Fruit fly (Drosophila melanogaster): ENCODE measurements around the gene CG8281.

The CG8281 gene

dm6 chr3L:7953728-7954127 is 41.5 kb downstream of the CG8281 start:
- TF ChIP-seq CG8478 (optimal IDR thresholded peaks at IDR 0.05) = no peak
- TF ChIP-seq CTCF (optimal IDR thresholded peaks at IDR 0.05) = no peak

- no peak for TF ChIP-seq CTCF (optimal IDR thresholded peaks at IDR 0.05)
- no peak for TF ChIP-seq CG8478 (optimal IDR thresholded peaks at IDR 0.05)
These were observed 42.7 kb downstream of the CG8281 start for dm6 chr3L:7954967-7955366.

DNA sequence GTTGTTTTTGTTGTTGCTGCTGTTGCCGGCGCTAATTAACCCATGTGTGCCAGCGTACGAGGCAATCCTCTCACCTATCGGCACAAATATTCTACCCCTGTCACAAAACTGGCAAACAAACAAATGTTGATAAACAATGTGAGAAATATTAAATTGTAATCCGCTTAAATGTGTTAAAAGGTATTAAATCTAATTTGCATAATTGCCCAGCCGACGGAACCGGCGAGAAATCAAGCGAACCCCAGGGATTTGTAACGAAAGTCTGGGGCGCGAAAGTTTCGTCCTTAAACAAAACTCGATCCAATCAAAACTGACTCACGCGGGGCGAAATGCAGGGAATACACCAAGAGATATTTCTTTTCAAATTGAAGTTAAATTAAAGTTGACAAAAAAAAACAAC is 44.5 kb downstream of the CG8281 start:
- TF ChIP-seq CG8478 (optimal IDR thresholded peaks at IDR 0.05) = no peak

DNA sequence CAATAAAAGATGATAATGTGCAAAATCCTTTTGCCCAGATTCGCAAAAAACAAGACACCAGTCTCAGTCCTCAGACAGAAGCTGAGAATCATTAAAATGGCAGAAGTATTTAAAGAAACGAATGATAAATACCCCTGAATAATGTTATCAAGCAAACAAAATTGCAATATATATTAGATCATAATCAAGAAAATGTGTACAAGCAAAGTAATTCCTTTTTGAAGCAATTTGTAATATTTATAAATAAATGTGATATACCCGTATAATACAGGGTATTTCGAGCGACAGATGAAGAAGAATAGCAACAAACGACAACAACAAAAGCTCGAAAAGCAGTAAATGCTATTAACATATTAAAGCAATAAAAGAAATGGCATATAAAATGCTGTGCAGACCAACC is 45.8 kb downstream of the CG8281 start:
- TF ChIP-seq CTCF (optimal IDR thresholded peaks at IDR 0.05) = no peak
- TF ChIP-seq CG8478 (optimal IDR thresholded peaks at IDR 0.05) = no peak

dm6 chr3L:7958590-7959180 is 46.4 kb downstream of the CG8281 start:
- TF ChIP-seq CG8478 (optimal IDR thresholded peaks at IDR 0.05) (no peak), CTCF (optimal IDR thresholded peaks at IDR 0.05) (no peak)

dm6 chr3L:7960707-7961695 is 48.7 kb downstream of the CG8281 start:
- TF ChIP-seq CTCF (optimal IDR thresholded peaks at IDR 0.05) = no peak
- TF ChIP-seq CG8478 (optimal IDR thresholded peaks at IDR 0.05) = no peak

DNA sequence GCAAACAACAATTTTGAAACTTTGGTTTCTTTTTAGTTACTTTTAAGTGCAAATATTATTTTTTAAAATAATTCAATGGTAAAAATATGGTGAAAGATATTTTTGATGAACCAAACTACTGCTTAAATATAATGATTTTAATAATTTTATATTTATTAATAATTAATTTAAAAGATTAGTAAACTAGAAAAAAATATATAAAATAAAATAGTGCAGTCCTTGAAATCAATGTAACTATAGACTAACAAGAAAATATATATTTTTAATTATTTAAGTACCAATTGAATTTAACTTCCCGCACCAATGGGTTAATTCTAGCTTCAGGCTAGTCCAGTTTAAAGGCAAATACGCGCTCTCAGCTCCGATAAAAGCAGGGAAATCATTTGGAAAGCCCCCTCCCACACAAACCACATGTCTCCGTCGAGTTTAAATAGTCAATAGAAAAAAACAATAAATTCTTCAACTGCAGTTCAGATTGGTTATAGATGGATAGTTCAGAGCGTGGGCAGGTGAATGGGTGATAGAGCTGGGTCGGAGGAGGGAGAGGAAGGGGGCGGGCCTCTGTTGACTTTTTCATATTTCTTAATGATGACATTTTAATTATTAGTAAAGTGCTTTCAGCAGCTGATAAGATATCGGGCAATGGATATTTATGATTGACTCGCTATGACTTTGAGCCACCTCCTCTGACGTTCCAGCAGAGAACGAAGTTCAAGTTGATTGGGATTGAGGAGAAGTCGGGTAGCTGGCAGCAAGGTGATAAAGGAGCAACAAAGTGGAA is 49.9 kb downstream of the CG8281 start:
- TF ChIP-seq CG8478 (optimal IDR thresholded peaks at IDR 0.05) (no peak), CTCF (optimal IDR thresholded peaks at IDR 0.05) (no peak)

DNA sequence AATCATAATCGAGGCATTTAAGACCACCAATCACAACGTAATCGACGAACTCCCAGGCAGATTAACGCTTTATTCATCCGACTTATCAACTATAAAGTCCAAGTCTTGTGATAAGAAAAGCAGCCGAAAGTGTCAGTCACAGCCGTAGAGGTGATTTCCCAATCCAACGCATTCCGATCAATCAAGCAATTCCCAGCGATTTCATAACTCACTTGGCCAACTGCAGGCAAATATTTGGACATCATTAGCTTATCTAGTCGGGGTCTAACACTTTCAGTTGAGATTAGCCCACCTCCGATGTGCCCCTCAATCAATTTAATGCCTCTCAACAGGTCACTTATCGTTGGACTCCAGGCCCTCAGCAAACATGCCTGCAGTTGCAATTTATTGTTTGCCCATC is 50.8 kb downstream of the CG8281 start:
- no peak for TF ChIP-seq CTCF (optimal IDR thresholded peaks at IDR 0.05)
- TF ChIP-seq CG8478 (optimal IDR thresholded peaks at IDR 0.05) = no peak
